Worm (Caenorhabditis elegans) whole organism, L4/young adult: ENCODE results near the gene F35H8.1.

Source experiments
- W03F9.2 ChIP-seq: fragments of 150-350 bp; optimal IDR thresholded peaks from 2 replicates; lab custom pipeline; 2014; ENCODE audit warnings: missing biosample characterization, missing genetic modification characterization
- dao-5 ChIP-seq: sonication (generic microtip); optimal IDR thresholded peaks from 2 replicates; lab custom pipeline; 2016; ENCODE audit warnings: missing genotype, missing genetic modification characterization, moderate library complexity, missing compliant biosample characterization
- him-1 ChIP-seq: sonication (generic microtip); optimal IDR thresholded peaks from 2 replicates; lab custom pipeline; 2016; ENCODE audit warnings: missing genotype, missing genetic modification reagents, missing genetic modification characterization, missing compliant biosample characterization

DNA sequence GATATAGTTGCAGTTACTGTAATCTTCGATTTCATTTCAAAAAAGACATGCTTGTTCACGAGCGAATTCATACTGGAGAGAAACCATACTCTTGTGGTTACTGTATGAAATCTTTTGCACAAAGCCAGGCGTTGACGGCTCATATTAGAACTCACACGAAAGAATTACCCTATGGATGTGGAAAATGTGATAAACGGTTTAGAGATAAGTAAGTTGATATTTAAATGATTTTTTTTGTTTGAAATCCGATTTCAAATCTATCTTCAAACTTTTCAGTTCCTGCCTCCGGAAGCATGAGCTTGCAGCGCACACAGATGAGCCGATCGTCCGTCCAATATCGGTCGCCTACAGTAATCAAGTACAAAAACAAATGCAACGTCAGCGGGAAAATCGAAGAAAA is 5.8 kb upstream of the F35H8.1 start:
- TF ChIP-seq dao-5 (tag; lab: Kevin White, UChicago) (no peak), him-1 (tag; lab: Kevin White, UChicago) (no peak), W03F9.2 (tag; lab: Kevin White, UChicago) (no peak)
